Worm (Caenorhabditis elegans) whole organism, L3 larva: Measurements from ENCODE around the gene nsy-1.

Source experiments
- ZK546.5 ChIP-seq: sonication (generic microtip); optimal IDR thresholded peaks from 2 replicates; lab custom pipeline; 2017; ENCODE audit warnings: missing biosample characterization, missing genetic modification characterization
- ama-1 ChIP-seq: fragments of 150-350 bp; optimal IDR thresholded peaks from 2 replicates; lab custom pipeline; 2018
- ceh-16 ChIP-seq: sonication (generic microtip); optimal IDR thresholded peaks from 2 replicates; lab custom pipeline; 2017; ENCODE audit warnings: missing biosample characterization, missing genetic modification characterization
- ceh-28 ChIP-seq: fragments of 150-350 bp; optimal IDR thresholded peaks from 2 replicates; lab custom pipeline; 2014; ENCODE audit warnings: missing biosample characterization, missing genetic modification reagents, missing genetic modification characterization
- daf-12 ChIP-seq: fragments of 150-350 bp; optimal IDR thresholded peaks from 2 replicates; lab custom pipeline; 2014; ENCODE audit warnings: missing biosample characterization, missing genetic modification reagents, missing genetic modification characterization
- egl-27 ChIP-seq: sonication (generic microtip); optimal IDR thresholded peaks from 4 replicates; lab custom pipeline; 2017; ENCODE audit warnings: missing biosample characterization, missing genetic modification reagents, missing genetic modification characterization
- egl-5 ChIP-seq: fragments of 150-350 bp; optimal IDR thresholded peaks from 2 replicates; lab custom pipeline; 2017; ENCODE audit warnings: missing biosample characterization, missing genetic modification reagents, missing genetic modification characterization, inconsistent platforms
- elt-1 ChIP-seq: fragments of 150-350 bp; optimal IDR thresholded peaks from 2 replicates; lab custom pipeline; 2014; ENCODE audit warnings: missing biosample characterization, missing genetic modification characterization
- elt-2 ChIP-seq: sonication (generic microtip); optimal IDR thresholded peaks from 2 replicates; lab custom pipeline; 2016; ENCODE audit warnings: missing genetic modification reagents, mild to moderate bottlenecking, missing genetic modification characterization, missing compliant biosample characterization
- fkh-10 ChIP-seq: sonication (generic microtip); optimal IDR thresholded peaks from 2 replicates; lab custom pipeline; 2017; ENCODE audit warnings: missing biosample characterization, missing genetic modification reagents, missing genetic modification characterization
- fkh-2 ChIP-seq: fragments of 150-350 bp; optimal IDR thresholded peaks from 2 replicates; lab custom pipeline; 2014; ENCODE audit warnings: missing biosample characterization, missing genetic modification reagents, missing genetic modification characterization
- hmg-11 ChIP-seq: sonication (generic microtip); optimal IDR thresholded peaks from 2 replicates; lab custom pipeline; 2016; ENCODE audit warnings: missing genetic modification characterization, missing compliant biosample characterization
- jun-1 ChIP-seq: fragments of 150-350 bp; optimal IDR thresholded peaks from 2 replicates; lab custom pipeline; 2014; ENCODE audit warnings: missing biosample characterization, missing genetic modification reagents, missing genetic modification characterization
- lin-15B ChIP-seq: fragments of 150-350 bp; optimal IDR thresholded peaks from 2 replicates; lab custom pipeline; 2014; ENCODE audit warnings: missing biosample characterization, missing genetic modification characterization
- lin-39 ChIP-seq: fragments of 150-350 bp; optimal IDR thresholded peaks from 2 replicates; lab custom pipeline; 2018; ENCODE audit warnings: missing biosample characterization, missing genetic modification reagents, missing genetic modification characterization
- nfya-1 ChIP-seq: sonication (generic microtip); optimal IDR thresholded peaks from 2 replicates; lab custom pipeline; 2017; ENCODE audit warnings: missing genetic modification characterization, mild to moderate bottlenecking, missing compliant biosample characterization, antibody characterized with exemption, moderate library complexity; ENCODE audit not compliant: insufficient read depth
- nhr-11 ChIP-seq: fragments of 150-350 bp; optimal IDR thresholded peaks from 2 replicates; lab custom pipeline; 2014; ENCODE audit warnings: missing biosample characterization, missing genetic modification characterization
- nhr-12 ChIP-seq: fragments of 150-350 bp; optimal IDR thresholded peaks from 2 replicates; lab custom pipeline; 2014; ENCODE audit warnings: missing biosample characterization, missing genetic modification characterization
- nhr-23 ChIP-seq: fragments of 150-350 bp; optimal IDR thresholded peaks from 2 replicates; lab custom pipeline; 2014; ENCODE audit warnings: missing biosample characterization, missing genetic modification reagents, missing genetic modification characterization
- nhr-25 ChIP-seq: sonication (generic microtip); optimal IDR thresholded peaks from 2 replicates; lab custom pipeline; 2017; ENCODE audit warnings: missing biosample characterization, missing genetic modification characterization
- nhr-28 ChIP-seq: fragments of 150-350 bp; optimal IDR thresholded peaks from 2 replicates; lab custom pipeline; 2014; ENCODE audit warnings: missing biosample characterization, missing genetic modification characterization
- nhr-43 ChIP-seq: sonication (generic microtip); optimal IDR thresholded peaks from 2 replicates; lab custom pipeline; 2016; ENCODE audit warnings: mild to moderate bottlenecking, missing genetic modification characterization, missing compliant biosample characterization; ENCODE audit not compliant: poor library complexity, severe bottlenecking
- nhr-67 ChIP-seq: fragments of 150-350 bp; optimal IDR thresholded peaks from 2 replicates; lab custom pipeline; 2014; ENCODE audit warnings: missing biosample characterization, missing genetic modification characterization
- nhr-77 ChIP-seq: fragments of 150-350 bp; optimal IDR thresholded peaks from 2 replicates; lab custom pipeline; 2014; ENCODE audit warnings: missing biosample characterization, missing genetic modification characterization
- pha-4 ChIP-seq: fragments of 150-350 bp; optimal IDR thresholded peaks from 2 replicates; lab custom pipeline; 2014; ENCODE audit warnings: missing biosample characterization, missing genetic modification reagents, missing genetic modification characterization
- pqm-1 ChIP-seq: fragments of 150-350 bp; optimal IDR thresholded peaks from 2 replicates; lab custom pipeline; 2017; ENCODE audit warnings: missing biosample characterization, missing genetic modification characterization, inconsistent platforms
- tbx-2 ChIP-seq: sonication (generic microtip); optimal IDR thresholded peaks from 2 replicates; lab custom pipeline; 2016; ENCODE audit warnings: mild to moderate bottlenecking, missing genetic modification characterization, missing compliant biosample characterization
- unc-39 ChIP-seq: sonication (generic microtip); optimal IDR thresholded peaks from 4 replicates; lab custom pipeline; 2017; ENCODE audit warnings: missing biosample characterization, missing genetic modification characterization
- unc-62 ChIP-seq: fragments of 150-350 bp; sonication (generic microtip); optimal IDR thresholded peaks from 4 replicates; lab custom pipeline; 2014; ENCODE audit warnings: missing biosample characterization, missing genetic modification reagents, missing genetic modification characterization
- ztf-11 ChIP-seq: fragments of 150-350 bp; optimal IDR thresholded peaks from 2 replicates; lab custom pipeline; 2014; ENCODE audit warnings: missing biosample characterization, missing genetic modification characterization
- ztf-4 ChIP-seq: fragments of 150-350 bp; optimal IDR thresholded peaks from 2 replicates; lab custom pipeline; 2014; ENCODE audit warnings: missing biosample characterization, missing genetic modification characterization

nsy-1 gene

DNA sequence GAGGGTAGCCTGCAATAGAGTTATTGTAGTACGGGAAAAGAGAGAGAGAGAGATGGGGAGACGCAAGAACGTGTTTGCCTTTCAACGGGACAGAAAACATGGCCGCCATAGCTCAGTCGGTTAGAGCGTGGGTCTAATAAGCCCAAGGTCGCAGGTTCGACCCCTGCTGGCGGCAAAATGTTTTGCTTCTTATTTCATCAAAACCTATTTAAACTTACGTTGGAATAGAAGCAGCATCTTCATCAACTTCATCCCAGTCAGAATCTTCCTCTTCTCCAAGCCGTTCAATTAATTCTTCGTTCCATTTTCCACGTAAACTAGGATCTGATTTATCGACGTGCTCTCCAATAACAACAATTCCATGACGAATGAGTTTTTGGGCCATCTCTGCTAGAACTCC lies 10.1 kb downstream of the nsy-1 start (continued):
- TF ChIP-seq elt-2 (tag; lab: Kevin White, UChicago) (peak; percentile 87), jun-1 (tag; lab: Kevin White, UChicago) (peak; percentile 35), egl-5 (tag; lab: Kevin White, UChicago) (no peak), fkh-2 (tag; lab: Kevin White, UChicago) (no peak), fkh-10 (GFP tag; lab: Kevin White, UChicago) (no peak)

DNA sequence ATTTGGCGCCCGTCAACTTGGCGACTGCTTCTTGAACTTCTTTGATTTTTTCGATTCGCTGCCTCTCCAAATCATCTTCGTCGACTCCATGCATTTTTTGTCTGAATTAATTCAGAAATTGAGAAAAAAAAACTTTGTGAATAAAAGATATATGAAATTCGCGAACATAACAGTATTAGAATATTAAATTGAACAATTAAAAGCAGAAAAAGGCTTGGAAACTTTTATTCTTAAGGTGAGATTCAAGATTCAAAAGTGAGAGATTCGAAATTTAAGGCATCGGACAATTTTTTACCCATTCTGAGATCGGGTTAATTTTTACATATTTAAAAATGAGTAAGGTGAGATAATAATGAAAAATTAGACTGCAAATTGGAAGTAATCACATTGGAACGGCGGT lies 11.4 kb downstream of the nsy-1 start, which contains the start of gene F33G12.3:
Gene F33G12.3, minus strand, starts transcription at position 101 of the 400 bp plus-strand sequence.
- TF ChIP-seq ZK546.5 = no peak
- TF ChIP-seq nhr-11 = no peak
- TF ChIP-seq nhr-28 (tag; lab: Kevin White, UChicago) = no peak
- no peak for TF ChIP-seq ceh-16
- TF ChIP-seq pqm-1 (tag; lab: Kevin White, UChicago) = no peak
- no peak for TF ChIP-seq nhr-43
- TF ChIP-seq ztf-4 (tag; lab: Kevin White, UChicago) = no peak
- TF ChIP-seq ztf-11 (tag; lab: Kevin White, UChicago) = no peak
- no peak for TF ChIP-seq nhr-23 (tag; lab: Kevin White, UChicago)
- no peak for TF ChIP-seq tbx-2 (tag; lab: Kevin White, UChicago)
- no peak for TF ChIP-seq pha-4
- TF ChIP-seq daf-12 (tag; lab: Kevin White, UChicago) = no peak
- TF ChIP-seq ceh-28 = no peak
- TF ChIP-seq egl-5 (tag; lab: Kevin White, UChicago) = no peak
- TF ChIP-seq nhr-12 (tag; lab: Kevin White, UChicago) = no peak
- TF ChIP-seq, all 47 proteins: peak for 0

DNA sequence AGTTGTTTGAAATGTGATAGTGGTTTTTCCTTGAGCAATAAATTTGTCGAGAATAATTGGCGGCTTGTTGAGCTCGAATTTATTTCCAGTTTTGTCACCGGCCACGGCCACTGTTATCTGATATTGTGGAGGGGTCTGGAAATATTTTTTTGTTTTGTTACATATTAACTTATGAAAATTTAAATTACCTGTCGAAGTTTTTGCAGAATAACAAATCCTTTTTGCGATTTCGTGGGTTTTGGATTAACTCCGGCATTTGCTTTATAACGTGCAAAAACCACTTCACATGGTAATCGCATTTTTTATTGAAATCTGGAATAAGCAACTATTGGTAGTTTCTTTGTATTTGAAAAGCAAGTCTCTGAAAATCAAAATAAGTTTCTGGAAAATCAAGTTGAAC lies 13.6 kb downstream of the nsy-1 start, which contains the start of gene lrr-1:
Gene lrr-1, minus strand, starts transcription at position 312 of the 400 bp plus-strand sequence.
- TF ChIP-seq nhr-77 (tag; lab: Kevin White, UChicago) (peak; percentile 12), ZK546.5 (no peak), elt-2 (tag; lab: Kevin White, UChicago) (peak; percentile 32), nfya-1 (tag; lab: Kevin White, UChicago) (no peak), unc-39 (tag; lab: Kevin White, UChicago) (no peak), ztf-11 (tag; lab: Kevin White, UChicago) (no peak), ama-1 (lab: Kevin White, UChicago) (no peak), nhr-67 (tag; lab: Kevin White, UChicago) (no peak)

DNA sequence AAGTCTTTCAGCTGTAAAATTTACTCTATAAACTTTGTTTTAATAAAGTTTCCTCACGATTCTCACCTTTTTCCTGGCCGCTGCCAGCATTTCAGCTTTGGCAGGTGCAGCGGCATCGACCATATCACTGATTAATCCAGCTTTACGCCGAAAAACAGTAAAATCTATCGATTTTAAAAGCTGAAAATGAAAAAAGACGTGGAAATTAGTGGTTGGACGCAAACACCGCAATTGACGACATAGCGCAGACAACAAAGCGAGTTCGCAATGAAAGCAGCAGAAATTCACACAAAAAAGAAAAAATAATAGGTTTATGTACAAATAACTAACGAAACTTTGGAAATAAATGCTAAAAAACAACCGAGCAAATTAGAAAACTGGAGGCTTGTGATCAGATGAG lies 17.4 kb downstream of the nsy-1 start, which contains the start of gene golg-2:
Gene golg-2, minus strand, starts transcription at position 180 of the 400 bp plus-strand sequence.
- TF ChIP-seq nhr-67 (tag; lab: Kevin White, UChicago) (no peak), elt-2 (tag; lab: Kevin White, UChicago) (peak; percentile 48), pha-4 (peak; percentile 37), hmg-11 (tag; lab: Kevin White, UChicago) (peak; percentile 20), ama-1 (lab: Kevin White, UChicago) (peak; percentile 47), nfya-1 (tag; lab: Kevin White, UChicago) (peak; percentile 17)

DNA sequence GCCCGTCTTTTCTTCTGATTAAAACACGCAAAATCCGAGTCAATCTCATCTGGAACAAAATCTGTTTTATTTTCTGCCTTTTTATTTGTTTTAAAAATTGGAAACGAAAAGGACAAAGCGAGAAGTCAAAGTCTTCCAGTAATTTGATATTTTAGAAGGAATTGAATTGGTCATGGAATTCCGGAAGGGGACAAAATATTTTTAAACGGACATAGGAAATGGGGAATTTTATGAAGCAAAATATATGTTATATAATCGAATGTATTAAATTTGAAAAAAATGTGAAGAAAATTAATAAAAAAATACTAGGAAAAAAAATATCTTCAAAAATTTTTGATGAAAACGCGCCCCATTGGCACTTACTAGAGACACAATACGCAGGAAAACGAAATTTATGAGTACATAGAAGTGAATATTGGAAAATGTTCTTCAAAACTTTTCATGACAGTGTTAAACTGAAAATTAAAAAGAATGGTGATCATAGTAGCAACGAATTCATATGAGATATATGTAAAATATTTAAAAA lies 18.1 kb downstream of the nsy-1 start, which contains the start of gene F33G12.7:
Gene F33G12.7, minus strand, starts transcription at position 51 of the 526 bp plus-strand sequence.
- TF ChIP-seq nhr-77 (tag; lab: Kevin White, UChicago) (no peak), nhr-25 (tag; lab: Kevin White, UChicago) (no peak), pha-4 (peak; percentile 5)

DNA sequence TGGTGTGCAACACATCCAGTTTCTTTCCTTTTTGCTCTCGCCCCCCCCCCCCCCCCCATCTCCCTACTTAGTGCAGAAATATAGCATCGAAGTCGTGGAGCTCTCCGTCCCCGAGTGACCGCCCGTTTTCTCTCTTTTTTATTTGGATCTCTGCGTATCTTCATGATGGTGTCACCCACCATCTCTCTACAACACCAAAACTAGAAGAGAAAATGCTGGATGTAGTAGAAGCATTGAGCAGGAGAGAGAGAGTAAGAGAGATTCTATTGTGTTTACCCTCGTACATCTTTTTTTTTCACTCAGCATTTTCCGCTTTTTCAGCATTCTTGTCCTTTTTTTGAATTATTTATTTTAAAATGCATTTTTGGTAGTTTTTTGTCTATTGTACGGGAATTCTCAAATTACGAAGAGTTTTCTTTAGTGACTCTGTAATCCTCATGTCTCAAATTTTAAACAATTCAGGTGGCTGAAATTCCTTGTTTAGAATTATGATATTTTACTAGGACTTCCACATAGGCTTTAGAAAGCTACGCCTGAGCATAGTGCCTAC lies 19.9 kb downstream of the nsy-1 start:
- no peak for TF ChIP-seq nhr-12 (tag; lab: Kevin White, UChicago)
- TF ChIP-seq lin-15B (tag; lab: Kevin White, UChicago) = peak; percentile 23
- no peak for TF ChIP-seq egl-27
- no peak for TF ChIP-seq unc-62 (GFP tag; lab: Kevin White, UChicago)
- no peak for TF ChIP-seq nhr-28 (tag; lab: Kevin White, UChicago)
- no peak for TF ChIP-seq nhr-11
- no peak for TF ChIP-seq elt-1 (tag; lab: Kevin White, UChicago)
- TF ChIP-seq nfya-1 (tag; lab: Kevin White, UChicago) = peak; percentile 52
- TF ChIP-seq lin-39 (tag; lab: Kevin White, UChicago) = peak; percentile 23
- TF ChIP-seq hmg-11 (tag; lab: Kevin White, UChicago) = peak; percentile 55
- no peak for TF ChIP-seq jun-1 (tag; lab: Kevin White, UChicago)
